Worm (Caenorhabditis elegans): ENCODE data around the gene phf-10.

Gene phf-10

DNA sequence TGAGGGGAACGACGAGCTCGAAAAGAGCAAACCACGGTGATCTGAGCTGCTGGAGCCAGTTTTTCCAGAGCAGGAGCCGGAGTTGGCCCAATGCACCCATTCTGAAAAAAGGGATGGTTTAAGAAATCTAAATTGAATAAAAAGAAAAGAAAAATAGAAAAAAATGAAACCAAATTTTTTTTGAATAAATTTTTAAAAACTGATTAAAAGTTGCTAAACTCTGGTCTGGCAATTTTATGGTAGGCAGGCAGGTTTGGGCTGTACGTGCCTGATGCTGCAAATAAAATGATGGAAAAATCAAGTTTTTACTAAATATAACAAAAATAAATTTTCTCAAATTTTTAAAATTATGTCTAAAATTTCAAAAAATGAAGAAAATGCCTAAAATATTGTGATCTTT lies 19.3 kb upstream of the phf-10 start, which contains the start of gene abt-4:
abt-4 (minus strand) TSS at position 101 of the 400 bp plus-strand sequence.
- no peak for TF ChIP-seq mab-5 (tag; optimal IDR thresholded peaks at IDR 0.05)
- no peak for TF ChIP-seq mls-2 (tag; optimal IDR thresholded peaks at IDR 0.05)
- no peak for TF ChIP-seq nhr-237 (tag; optimal IDR thresholded peaks at IDR 0.05)
- no peak for TF ChIP-seq ceh-39 (tag; optimal IDR thresholded peaks at IDR 0.05)
- TF ChIP-seq lsy-2 (tag; optimal IDR thresholded peaks at IDR 0.05) = no peak
- no peak for TF ChIP-seq M03D4.4 (tag; optimal IDR thresholded peaks at IDR 0.05)
- TF ChIP-seq ztf-11 (tag; optimal IDR thresholded peaks at IDR 0.05) = no peak
- no peak for TF ChIP-seq sem-2 (GFP tag; optimal IDR thresholded peaks at IDR 0.05)
- TF ChIP-seq unc-62 (GFP tag; optimal IDR thresholded peaks at IDR 0.05) = no peak
- TF ChIP-seq blmp-1 (tag; optimal IDR thresholded peaks at IDR 0.05) = no peak
- TF ChIP-seq ham-2 (GFP tag; optimal IDR thresholded peaks at IDR 0.05) = no peak
- no peak for TF ChIP-seq ces-1 (GFP tag; optimal IDR thresholded peaks at IDR 0.05)
- no peak for TF ChIP-seq nhr-2 (tag; optimal IDR thresholded peaks at IDR 0.05)
- TF ChIP-seq sptf-1 (tag; optimal IDR thresholded peaks at IDR 0.05) = no peak
- no peak for TF ChIP-seq cnd-1 (tag; optimal IDR thresholded peaks at IDR 0.05)
- TF ChIP-seq zip-8 (tag; optimal IDR thresholded peaks at IDR 0.05) = no peak

- no peak for TF ChIP-seq elt-3 (tag; optimal IDR thresholded peaks at IDR 0.05)
- no peak for TF ChIP-seq ztf-11 (tag; optimal IDR thresholded peaks at IDR 0.05)
- TF ChIP-seq hlh-1 (tag; optimal IDR thresholded peaks at IDR 0.05) = no peak
- TF ChIP-seq elt-1 (tag; optimal IDR thresholded peaks at IDR 0.05; ENCODE audit: borderline replicate concordance, insufficient read depth) = no peak
- no peak for TF ChIP-seq nhr-12 (tag; optimal IDR thresholded peaks at IDR 0.05)
- TF ChIP-seq mab-5 (tag; optimal IDR thresholded peaks at IDR 0.05) = no peak
- TF ChIP-seq M03D4.4 (tag; optimal IDR thresholded peaks at IDR 0.05) = no peak
- TF ChIP-seq sptf-1 (tag; optimal IDR thresholded peaks at IDR 0.05) = no peak
- no peak for TF ChIP-seq blmp-1 (tag; optimal IDR thresholded peaks at IDR 0.05)
- no peak for TF ChIP-seq mep-1 (tag; optimal IDR thresholded peaks at IDR 0.05)
- no peak for TF ChIP-seq pha-4 (tag; optimal IDR thresholded peaks at IDR 0.05)
Measured at ce11 chrV:320009-320408, 8.6 kb upstream of the phf-10 start.

DNA sequence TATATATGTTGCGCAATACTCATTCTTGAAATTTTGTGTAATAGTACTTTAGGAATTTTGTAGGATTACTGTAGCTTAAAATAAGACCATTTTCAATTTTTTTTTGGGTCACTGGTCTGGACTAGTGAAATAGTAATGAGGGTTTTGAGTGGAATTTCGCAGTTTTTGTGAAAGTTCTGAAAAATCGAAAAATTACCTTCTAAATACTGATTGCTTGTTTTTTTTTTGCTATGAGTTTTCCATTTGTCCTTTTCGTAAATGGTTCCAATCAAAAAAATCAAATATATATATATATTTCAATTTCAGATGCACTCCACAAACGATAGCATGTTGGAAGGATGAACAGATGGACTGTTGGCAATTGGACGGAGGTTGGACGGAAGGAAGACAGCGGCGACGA lies 1.1 kb upstream of the phf-10 start, which contains the start of gene nhr-15:
nhr-15 (plus strand) TSS at position 301 of the 400 bp plus-strand sequence.
- TF ChIP-seq zip-8 (tag; optimal IDR thresholded peaks at IDR 0.05) (peak; percentile 77), unc-39 (tag; optimal IDR thresholded peaks at IDR 0.05) (no peak)

DNA sequence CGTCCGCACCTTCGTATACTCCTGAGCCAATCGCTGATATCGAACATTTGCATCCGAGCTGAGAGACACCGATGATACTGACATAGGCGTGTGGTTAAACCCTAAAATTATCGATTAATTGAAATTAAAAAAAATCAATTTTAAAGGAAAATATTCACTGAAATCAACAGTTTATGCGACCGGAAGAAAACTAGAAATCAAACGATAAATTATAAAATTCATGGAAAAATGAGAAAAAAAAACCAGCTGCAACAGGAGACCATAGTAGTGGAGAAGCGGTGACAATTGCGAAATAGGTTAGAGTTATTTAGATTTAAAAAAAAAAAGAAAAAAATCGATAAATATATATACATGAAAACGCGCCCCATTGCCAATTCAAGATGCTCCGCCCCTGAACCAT lies 6.8 kb downstream of the phf-10 start, which contains the start of gene F33E11.3:
F33E11.3 (minus strand) TSS at position 101 of the 400 bp plus-strand sequence.
- TF ChIP-seq mab-5 (tag; optimal IDR thresholded peaks at IDR 0.05) (no peak), ceh-39 (tag; optimal IDR thresholded peaks at IDR 0.05) (no peak), unc-120 (tag; optimal IDR thresholded peaks at IDR 0.05; ENCODE audit: poor library complexity, severe bottlenecking) (no peak), unc-39 (tag; optimal IDR thresholded peaks at IDR 0.05) (no peak), snpc-4 (tag; optimal IDR thresholded peaks at IDR 0.05) (no peak), pha-4 (tag; optimal IDR thresholded peaks at IDR 0.05) (no peak), sem-2 (GFP tag; optimal IDR thresholded peaks at IDR 0.05) (no peak), blmp-1 (tag; optimal IDR thresholded peaks at IDR 0.05) (no peak), flh-1 (GFP tag; optimal IDR thresholded peaks at IDR 0.05) (no peak), lsy-2 (tag; optimal IDR thresholded peaks at IDR 0.05) (no peak)

- no peak for TF ChIP-seq ztf-11 (tag; optimal IDR thresholded peaks at IDR 0.05)
Measured at ce11 chrV:303271-303670, 8.1 kb downstream of the phf-10 start.

DNA sequence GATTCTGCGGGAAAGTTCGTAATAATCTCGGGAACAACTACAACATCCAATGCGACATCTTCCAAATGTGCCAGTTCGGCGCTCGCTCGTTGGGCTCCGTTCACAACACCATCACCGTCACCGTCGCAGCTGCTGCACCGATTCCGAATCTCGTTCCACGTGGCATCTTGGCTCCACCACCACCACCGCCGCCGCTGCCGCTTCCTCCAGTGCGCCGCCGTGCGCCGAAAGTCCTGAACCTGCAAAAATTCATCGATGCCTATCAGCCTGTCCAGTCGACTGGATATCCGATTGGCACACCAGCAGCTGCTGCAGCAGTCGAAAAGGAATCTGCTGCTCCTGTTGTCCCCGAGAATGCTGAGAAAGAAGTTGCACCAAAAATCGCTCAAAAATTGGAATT lies 13.0 kb downstream of the phf-10 start:
- TF ChIP-seq mab-5 (tag; optimal IDR thresholded peaks at IDR 0.05) (no peak), nhr-28 (tag; optimal IDR thresholded peaks at IDR 0.05) (no peak), elt-3 (tag; optimal IDR thresholded peaks at IDR 0.05) (no peak), nhr-237 (tag; optimal IDR thresholded peaks at IDR 0.05) (no peak), sem-2 (GFP tag; optimal IDR thresholded peaks at IDR 0.05) (no peak), bed-3 (GFP tag; optimal IDR thresholded peaks at IDR 0.05) (no peak), mep-1 (tag; optimal IDR thresholded peaks at IDR 0.05) (no peak), ztf-11 (tag; optimal IDR thresholded peaks at IDR 0.05) (no peak), lin-32 (GFP tag; optimal IDR thresholded peaks at IDR 0.05) (no peak), hlh-1 (tag; optimal IDR thresholded peaks at IDR 0.05) (no peak), nhr-12 (tag; optimal IDR thresholded peaks at IDR 0.05) (no peak), snpc-4 (tag; optimal IDR thresholded peaks at IDR 0.05) (no peak), sptf-1 (tag; optimal IDR thresholded peaks at IDR 0.05) (no peak), elt-1 (tag; optimal IDR thresholded peaks at IDR 0.05; ENCODE audit: borderline replicate concordance, insufficient read depth) (no peak)

Measured in whole organism, mixed stage, embryonic.